Worm (Caenorhabditis elegans): Measurements from ENCODE around the gene Y66A7A.7.

The Y66A7A.7 gene

ce11 chrIII:11641347-11641746, 12.1 kb upstream of the Y66A7A.7 start (continued):
- TF ChIP-seq egl-13 (tag; optimal IDR thresholded peaks at IDR 0.05) = peak; percentile 81
- peak; percentile 11 for TF ChIP-seq ces-1 (GFP tag; optimal IDR thresholded peaks at IDR 0.05)
- peak; percentile 20; the same call in 1 of the 2 replicates for TF ChIP-seq nhr-19 (GFP tag; conservative IDR thresholded peaks at IDR 0.05)
- no peak for TF ChIP-seq mef-2 (tag; optimal IDR thresholded peaks at IDR 0.05)
- no peak for TF ChIP-seq nhr-77 (tag; optimal IDR thresholded peaks at IDR 0.05)
- no peak for TF ChIP-seq efl-3 (GFP tag; optimal IDR thresholded peaks at IDR 0.05)
- TF ChIP-seq nhr-71 (tag; optimal IDR thresholded peaks at IDR 0.05) = peak; percentile 78
- TF ChIP-seq snu-23 (GFP tag; optimal IDR thresholded peaks at IDR 0.05) = peak; percentile 48
- no peak for TF ChIP-seq nhr-12 (tag; optimal IDR thresholded peaks at IDR 0.05)
- no peak for TF ChIP-seq C04F5.9 (tag; optimal IDR thresholded peaks at IDR 0.05)
- peak; percentile 96 for TF ChIP-seq fkh-8 (tag; optimal IDR thresholded peaks at IDR 0.05)
- TF ChIP-seq hlh-17 (GFP tag; optimal IDR thresholded peaks at IDR 0.05; ENCODE audit: borderline replicate concordance) = no peak
- TF ChIP-seq unc-62 (GFP tag; optimal IDR thresholded peaks at IDR 0.05) = no peak
- no peak for TF ChIP-seq vab-15 (tag; optimal IDR thresholded peaks at IDR 0.05)
- TF ChIP-seq nhr-11 (tag; optimal IDR thresholded peaks at IDR 0.05) = no peak
- TF ChIP-seq unc-86 (tag; optimal IDR thresholded peaks at IDR 0.05) = peak; percentile 53
- no peak for TF ChIP-seq sptf-1 (tag; optimal IDR thresholded peaks at IDR 0.05)
- peak; percentile 16 for TF ChIP-seq jun-1 (tag; optimal IDR thresholded peaks at IDR 0.05)
- no peak for TF ChIP-seq nhr-237 (tag; optimal IDR thresholded peaks at IDR 0.05)
- TF ChIP-seq dpl-1 (GFP tag; optimal IDR thresholded peaks at IDR 0.05) = peak in 1 of 3 experiments; percentile 12
- TF ChIP-seq swsn-7 (tag; optimal IDR thresholded peaks at IDR 0.05) = peak; percentile 53
- TF ChIP-seq C16A3.4 (tag; optimal IDR thresholded peaks at IDR 0.05) = no peak
- peak; percentile 19 for TF ChIP-seq fos-1 (tag; optimal IDR thresholded peaks at IDR 0.05)
- TF ChIP-seq lin-14 (GFP tag; optimal IDR thresholded peaks at IDR 0.05) = peak; percentile 86
- peak; percentile 6 for TF ChIP-seq xbp-1 (tag; optimal IDR thresholded peaks at IDR 0.05)
- TF ChIP-seq nhr-28 (tag; optimal IDR thresholded peaks at IDR 0.05) = no peak
- TF ChIP-seq lsy-2 (tag; optimal IDR thresholded peaks at IDR 0.05) = peak; percentile 36 to 57
- peak; percentile 36 for TF ChIP-seq mep-1 (tag; optimal IDR thresholded peaks at IDR 0.05)
- no peak for TF ChIP-seq aly-2 (tag; optimal IDR thresholded peaks at IDR 0.05)
- TF ChIP-seq skn-1 (tag; optimal IDR thresholded peaks at IDR 0.05) = peak; percentile 21
- no peak for TF ChIP-seq lin-13 (GFP tag; optimal IDR thresholded peaks at IDR 0.05)
- TF ChIP-seq unc-98 (GFP tag; IDR thresholded peaks at IDR 0.05) = no peak
- peak; percentile 49 for TF ChIP-seq ama-1 (optimal IDR thresholded peaks at IDR 0.05)

DNA sequence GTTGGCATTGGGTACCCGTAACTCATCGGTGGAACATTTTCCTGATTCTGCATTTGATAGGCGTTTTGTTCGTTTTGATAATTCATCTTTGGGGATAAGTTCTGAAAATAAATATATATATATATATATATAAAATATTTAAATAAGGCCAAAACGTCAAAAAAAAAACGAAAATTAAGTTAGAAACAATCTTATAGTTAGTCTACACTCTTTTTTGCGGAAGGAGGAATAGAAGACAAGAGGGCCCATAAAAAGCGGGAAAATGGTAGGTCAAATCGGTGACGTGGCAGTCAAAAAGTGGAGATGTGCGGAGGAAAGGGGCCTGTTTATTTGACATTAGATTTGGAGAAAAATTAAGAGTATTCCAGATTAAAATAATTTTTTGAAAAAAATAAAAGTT, 7.5 kb upstream of the Y66A7A.7 start, which contains the start of gene tbx-33:
TSS of gene tbx-33 (minus strand) at position 101 of the 400 bp plus-strand sequence.
- TF ChIP-seq grh-1 (GFP tag; IDR thresholded peaks at IDR 0.05) (no peak), efl-1 (optimal IDR thresholded peaks at IDR 0.05) (no peak), efl-1 (GFP tag; optimal IDR thresholded peaks at IDR 0.05 in 1 of 2) (no peak), fkh-4 (tag; optimal IDR thresholded peaks at IDR 0.05; ENCODE audit: borderline replicate concordance) (no peak), pqm-1 (tag; optimal IDR thresholded peaks at IDR 0.05) (no peak), ceh-82 (tag; optimal IDR thresholded peaks at IDR 0.05) (no peak), nhr-11 (tag; optimal IDR thresholded peaks at IDR 0.05) (no peak), nhr-76 (tag; optimal IDR thresholded peaks at IDR 0.05) (no peak), Y116A8C.19 (tag; optimal IDR thresholded peaks at IDR 0.05; ENCODE audit: borderline replicate concordance) (no peak), nhr-84 (tag; optimal IDR thresholded peaks at IDR 0.05) (no peak), tbx-2 (tag; optimal IDR thresholded peaks at IDR 0.05) (no peak), egl-27 (tag; optimal IDR thresholded peaks at IDR 0.05) (no peak), lin-15B (tag; optimal IDR thresholded peaks at IDR 0.05) (no peak), dpl-1 (GFP tag; optimal IDR thresholded peaks at IDR 0.05) (no peak), ceh-63 (GFP tag; optimal IDR thresholded peaks at IDR 0.05) (no peak), mab-9 (GFP tag; IDR thresholded peaks at IDR 0.05) (no peak), sox-4 (tag; optimal IDR thresholded peaks at IDR 0.05) (no peak), pag-3 (tag; optimal IDR thresholded peaks at IDR 0.05; ENCODE audit: borderline replicate concordance, insufficient read depth) (no peak), lin-39 (tag; optimal IDR thresholded peaks at IDR 0.05) (no peak), swsn-7 (tag; optimal IDR thresholded peaks at IDR 0.05) (no peak)

Measured in whole organism, L1 larva.